Worm (Caenorhabditis elegans) whole organism, mixed stage, embryonic: Measurements from ENCODE around the gene C14A4.7.

Experiments used
- blmp-1 ChIP-seq: fragments of 150-350 bp; optimal IDR thresholded peaks from 2 replicates; lab custom pipeline; 2014; ENCODE audit warnings: missing biosample characterization, missing genetic modification characterization
- ces-1 ChIP-seq: fragments of 150-350 bp; optimal IDR thresholded peaks from 2 replicates; lab custom pipeline; 2014; ENCODE audit warnings: missing biosample characterization, missing genetic modification reagents, missing genetic modification characterization
- cnd-1 ChIP-seq: fragments of 200-800 bp; sonication (Bioruptor generic); optimal IDR thresholded peaks from 2 replicates; lab custom pipeline; 2018; ENCODE audit warnings: mild to moderate bottlenecking, missing genetic modification characterization, missing compliant biosample characterization
- elt-1 ChIP-seq: sonication (generic microtip); optimal IDR thresholded peaks from 2 replicates; lab custom pipeline; 2017; ENCODE audit warnings: missing genetic modification characterization, mild to moderate bottlenecking, missing compliant biosample characterization, antibody characterized with exemption, moderate library complexity, borderline replicate concordance; ENCODE audit not compliant: insufficient read depth
- hlh-1 ChIP-seq: fragments of 150-350 bp; optimal IDR thresholded peaks from 2 replicates; lab custom pipeline; 2014; ENCODE audit warnings: missing biosample characterization, missing genetic modification reagents, missing genetic modification characterization
- lin-13 ChIP-seq: fragments of 150-350 bp; optimal IDR thresholded peaks from 2 replicates; lab custom pipeline; 2014; ENCODE audit warnings: missing biosample characterization, missing genetic modification characterization
- nhr-237 ChIP-seq: fragments of 150-350 bp; optimal IDR thresholded peaks from 2 replicates; lab custom pipeline; 2014; ENCODE audit warnings: missing biosample characterization, missing genetic modification characterization
- unc-62 ChIP-seq: fragments of 150-350 bp; optimal IDR thresholded peaks from 2 replicates; lab custom pipeline; 2014; ENCODE audit warnings: missing biosample characterization, missing genetic modification reagents, missing genetic modification characterization

DNA sequence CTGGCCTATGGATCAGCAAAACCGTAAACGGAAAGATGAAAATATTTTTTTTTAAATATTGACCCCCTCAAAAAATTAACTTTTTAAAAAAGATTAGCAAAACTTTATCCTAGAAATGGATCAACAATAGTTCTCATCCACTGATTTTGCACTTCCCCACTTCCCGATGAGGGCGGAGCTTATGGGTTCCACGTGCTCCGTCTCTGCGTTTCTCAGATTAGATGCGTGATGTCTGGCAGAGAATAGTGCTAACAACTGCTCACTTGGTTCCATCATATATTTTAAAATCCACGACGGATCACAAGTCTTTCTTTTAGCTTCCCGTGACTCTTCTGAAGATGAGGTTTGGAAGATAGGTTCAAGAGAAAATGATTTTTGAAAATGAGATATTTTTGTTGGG lies 38.0 kb downstream of the C14A4.7 start:
- TF ChIP-seq cnd-1 (tag; lab: Kevin White, UChicago) (no peak), ces-1 (no peak), elt-1 (tag; lab: Kevin White, UChicago) (no peak), blmp-1 (no peak), lin-13 (tag; lab: Kevin White, UChicago) (no peak), nhr-237 (tag; lab: Kevin White, UChicago) (no peak), unc-62 (GFP tag; lab: Kevin White, UChicago) (peak; percentile 13), hlh-1 (tag; lab: Kevin White, UChicago) (peak; percentile 85)
